Worm (Caenorhabditis elegans): ENCODE measurements around the gene T13C2.2.

- TF ChIP-seq him-1 (tag; optimal IDR thresholded peaks at IDR 0.05) (no peak), W03F9.2 (tag; optimal IDR thresholded peaks at IDR 0.05) (no peak), dao-5 (tag; optimal IDR thresholded peaks at IDR 0.05) (no peak)
Observed at ce11 chrII:6826726-6827125, 34.7 kb downstream of the T13C2.2 start.

Data from whole organism, L4/young adult.